Worm (Caenorhabditis elegans): ENCODE results near the gene duo-1.
"Not testable (repeated sequence)": the region's sequence is repeated elsewhere in the genome, so short reads cannot be mapped to it uniquely, and the experiment has no call there.

Gene duo-1

DNA sequence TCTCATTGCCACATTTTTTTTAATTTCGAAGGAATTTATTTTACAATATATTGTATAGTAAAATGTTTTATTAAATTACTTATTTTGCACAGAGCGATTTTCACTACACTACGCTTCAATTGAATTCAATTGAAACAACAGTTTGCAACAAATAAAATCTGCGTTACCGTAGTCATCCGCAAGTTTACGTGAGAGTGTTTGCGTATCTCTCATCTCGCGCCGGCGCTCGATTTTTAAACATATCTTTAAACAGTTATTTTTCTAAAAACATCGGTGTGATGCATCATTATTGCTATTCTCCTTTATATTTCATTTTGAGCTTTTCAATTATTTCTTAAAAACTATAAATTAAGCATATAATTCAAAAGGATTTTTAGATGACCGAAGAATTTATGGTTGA, at the start of gene duo-1 (continued):
- TF ChIP-seq chd-7 (tag; optimal IDR thresholded peaks at IDR 0.05) (no peak), unc-62 (GFP tag; optimal IDR thresholded peaks at IDR 0.05) (no peak), F23B12.7 (tag; optimal IDR thresholded peaks at IDR 0.05; ENCODE audit: insufficient read depth) (no peak), sdz-38 (tag; optimal IDR thresholded peaks at IDR 0.05) (no peak), nhr-120 (GFP tag; IDR thresholded peaks at IDR 0.05) (no peak), die-1 (tag; optimal IDR thresholded peaks at IDR 0.05) (no peak), hlh-12 (tag; optimal IDR thresholded peaks at IDR 0.05) (no peak), him-1 (tag; optimal IDR thresholded peaks at IDR 0.05) (peak; percentile 39), nfyb-1 (GFP tag; IDR thresholded peaks at IDR 0.05) (no peak), mxl-1 (tag; optimal IDR thresholded peaks at IDR 0.05) (no peak), mcd-1 (GFP tag; IDR thresholded peaks at IDR 0.05) (no peak), aptf-2 (GFP tag; conservative IDR thresholded peaks at IDR 0.05) (no peak), egl-44 (GFP tag; IDR thresholded peaks at IDR 0.05) (no peak), ceh-40 (GFP tag; IDR thresholded peaks at IDR 0.05) (no peak), ceh-100 (GFP tag; IDR thresholded peaks at IDR 0.05) (no peak), dpl-1 (GFP tag; optimal IDR thresholded peaks at IDR 0.05) (peak; percentile 82), lin-35 (GFP tag; optimal IDR thresholded peaks at IDR 0.05) (peak in 1 of 3 experiments; percentile 41), ztf-3 (GFP tag; optimal IDR thresholded peaks at IDR 0.05) (no peak), hsf-1 (GFP tag; IDR thresholded peaks at IDR 0.05) (no peak), repo-1 (tag; optimal IDR thresholded peaks at IDR 0.05) (no peak), bed-2 (GFP tag; IDR thresholded peaks at IDR 0.05) (no peak), xnd-1 (tag; optimal IDR thresholded peaks at IDR 0.05) (peak; percentile 86), rpc-1 (optimal IDR thresholded peaks at IDR 0.05) (no peak), rpc-1 (tag; optimal IDR thresholded peaks at IDR 0.05) (no peak), nhr-90 (tag; optimal IDR thresholded peaks at IDR 0.05) (no peak), ztf-6 (GFP tag; IDR thresholded peaks at IDR 0.05) (no peak), Y79H2A.3 (GFP tag; conservative IDR thresholded peaks at IDR 0.05) (no peak), sea-2 (GFP tag; IDR thresholded peaks at IDR 0.05) (no peak), rcor-1 (GFP tag; IDR thresholded peaks at IDR 0.05) (peak; percentile 72)

DNA sequence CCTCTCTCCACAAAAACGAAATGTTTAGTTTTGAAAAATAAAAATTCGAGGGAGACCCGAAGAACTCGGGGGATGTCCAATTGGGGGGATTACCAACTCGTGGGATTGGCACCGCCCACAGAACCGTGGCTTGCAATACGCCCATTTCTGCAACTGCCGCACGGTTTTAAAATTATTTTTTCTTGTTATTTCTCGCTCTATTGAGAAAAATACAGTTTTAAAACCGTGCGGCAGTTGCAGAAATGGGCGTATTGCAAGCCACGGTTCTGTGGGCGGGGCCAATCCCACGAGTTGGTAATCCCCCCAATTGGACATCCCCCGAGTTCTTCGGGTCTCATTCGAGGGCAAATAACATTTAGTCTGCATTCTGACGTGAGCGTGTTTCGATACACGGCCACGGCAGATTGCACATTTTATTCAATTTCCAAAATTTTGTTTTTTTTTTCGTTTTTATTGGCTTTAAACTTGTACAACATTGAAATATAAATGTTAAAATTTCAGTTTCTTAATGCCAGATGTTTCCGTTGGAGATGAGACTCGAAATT, 49.5 kb upstream of the duo-1 start, which contains the start of the genes C55A6.1 and C55A6.10:
C55A6.1 (minus strand) TSS at position 116 of the 545 bp plus-strand sequence.
C55A6.10 (plus strand) TSS at position 495 of the 545 bp plus-strand sequence.
- TF ChIP-seq C06A6.2 (GFP tag; conservative IDR thresholded peaks at IDR 0.05) (peak; percentile 83), snpc-1.1 (tag; optimal IDR thresholded peaks at IDR 0.05; ENCODE audit: insufficient read depth) (peak; percentile 21), ztf-28 (GFP tag; IDR thresholded peaks at IDR 0.05) (peak; percentile 82; the same call in 1 of the 2 replicates), nhr-90 (tag; optimal IDR thresholded peaks at IDR 0.05) (peak; percentile 20), F49E8.2 (tag; optimal IDR thresholded peaks at IDR 0.05; ENCODE audit: insufficient read depth) (peak; percentile 61), ceh-91 (GFP tag; IDR thresholded peaks at IDR 0.05) (peak; percentile 74), B0336.3 (GFP tag; IDR thresholded peaks at IDR 0.05) (0 out of 2 replicates have a peak, but pooled peaks have one; percentile 54), rpc-1 (optimal IDR thresholded peaks at IDR 0.05) (peak; percentile 24), madf-10 (tag; optimal IDR thresholded peaks at IDR 0.05) (peak; percentile 73), B0019.2 (GFP tag; conservative IDR thresholded peaks at IDR 0.05) (peak; percentile 72; the same call in 1 of the 2 replicates), K11D2.4 (GFP tag; IDR thresholded peaks at IDR 0.05) (peak; percentile 78; the same call in 1 of the 2 replicates), ceh-27 (GFP tag; optimal IDR thresholded peaks at IDR 0.05) (peak; percentile 72), tbp1 (GFP tag; optimal IDR thresholded peaks at IDR 0.05) (peak; percentile 51), tlf-1 (GFP tag; optimal IDR thresholded peaks at IDR 0.05) (peak; percentile 30), ekl-4 (GFP tag; IDR thresholded peaks at IDR 0.05) (peak; percentile 90), pbrm-1 (GFP tag; IDR thresholded peaks at IDR 0.05) (peak; percentile 93), let-607 (tag; optimal IDR thresholded peaks at IDR 0.05) (peak in 1 of 2 experiments; percentile 29), unc-130 (GFP tag; optimal IDR thresholded peaks at IDR 0.05) (peak; percentile 59), egl-44 (GFP tag; IDR thresholded peaks at IDR 0.05) (peak; percentile 65; the same call in 1 of the 2 replicates), aptf-2 (GFP tag; conservative IDR thresholded peaks at IDR 0.05) (0 out of 2 replicates have a peak, but pooled peaks have one; percentile 25), let-526 (GFP tag; IDR thresholded peaks at IDR 0.05) (peak; percentile 67; the same call in 1 of the 2 replicates), madf-8 (GFP tag; conservative IDR thresholded peaks at IDR 0.05) (peak; percentile 42; the same call in 1 of the 2 replicates), lin-26 (GFP tag; IDR thresholded peaks at IDR 0.05) (0 out of 2 replicates have a peak, but pooled peaks have one; percentile 54)
- TF ChIP-seq rpc-1 (tag; optimal IDR thresholded peaks at IDR 0.05), result not testable (repeated sequence)
